Fruit fly (Drosophila melanogaster): ENCODE measurements around the gene CG34012.

CG34012 gene

dm6 chr3L:11091943-11092609 is 17.2 kb downstream of the CG34012 start (continued):
- TF ChIP-seq HLH4C (GFP tag; IDR thresholded peaks at IDR 0.05; ENCODE audit: partially characterized antibody) (no peak), CG11398 (GFP tag; optimal IDR thresholded peaks at IDR 0.05) (no peak), Tbp (GFP tag; optimal IDR thresholded peaks at IDR 0.05) (no peak), ro (GFP tag; IDR thresholded peaks at IDR 0.05) (no peak), CG8290 (GFP tag; optimal IDR thresholded peaks at IDR 0.05) (peak; percentile 80), CG8290 (tag; optimal IDR thresholded peaks at IDR 0.05) (peak; percentile 55 to 78), CG17328 (GFP tag; IDR thresholded peaks at IDR 0.05) (peak; percentile 42; the same call in 1 of the 2 replicates), CG14014 (GFP tag; IDR thresholded peaks at IDR 0.05) (0 out of 2 replicates have a peak, but pooled peaks have one; percentile 8), shn (GFP tag; optimal IDR thresholded peaks at IDR 0.05) (peak; percentile 51), Hmx (GFP tag; optimal IDR thresholded peaks at IDR 0.05) (no peak), mld (GFP tag; IDR thresholded peaks at IDR 0.05; ENCODE audit: partially characterized antibody) (no peak), ttk (GFP tag; IDR thresholded peaks at IDR 0.05) (no peak), CG8089 (GFP tag; optimal IDR thresholded peaks at IDR 0.05) (peak; percentile 34), schlank (tag; optimal IDR thresholded peaks at IDR 0.05) (no peak), CG7963 (GFP tag; IDR thresholded peaks at IDR 0.05; ENCODE audit: partially characterized antibody) (0 out of 3 replicates have a peak, but pooled peaks have one; percentile 13), sc (optimal IDR thresholded peaks at IDR 0.05) (no peak), sc (GFP tag; optimal IDR thresholded peaks at IDR 0.05) (no peak), gsb (GFP tag; IDR thresholded peaks at IDR 0.05) (no peak), CG43689 (GFP tag; IDR thresholded peaks at IDR 0.05) (no peak), CG2116 (GFP tag; optimal IDR thresholded peaks at IDR 0.05) (peak; percentile 6), hb (GFP tag; IDR thresholded peaks at IDR 0.05; ENCODE audit: partially characterized antibody) (no peak), fd3F (GFP tag; optimal IDR thresholded peaks at IDR 0.05) (no peak), Sry-β (GFP tag; optimal IDR thresholded peaks at IDR 0.05) (no peak), YL-1 (GFP tag; optimal IDR thresholded peaks at IDR 0.05) (peak; percentile 25), CG34376 (GFP tag; optimal IDR thresholded peaks at IDR 0.05) (no peak), CG6854 (GFP tag; optimal IDR thresholded peaks at IDR 0.05) (no peak), CG14710 (tag; optimal IDR thresholded peaks at IDR 0.05) (peak; percentile 18), disco-r (GFP tag; optimal IDR thresholded peaks at IDR 0.05) (peak; percentile 18), ems (GFP tag; optimal IDR thresholded peaks at IDR 0.05) (peak; percentile 41), CG14667 (GFP tag; IDR thresholded peaks at IDR 0.05) (no peak), CG13123 (GFP tag; optimal IDR thresholded peaks at IDR 0.05) (peak; percentile 17), slbo (GFP tag; IDR thresholded peaks at IDR 0.05) (peak; percentile 48), nom (GFP tag; optimal IDR thresholded peaks at IDR 0.05) (peak; percentile 59), sisA (GFP tag; IDR thresholded peaks at IDR 0.05) (no peak), jigr1 (GFP tag; IDR thresholded peaks at IDR 0.05) (no peak), Fer1 (GFP tag; optimal IDR thresholded peaks at IDR 0.05) (no peak), exex (tag; optimal IDR thresholded peaks at IDR 0.05) (no peak), CG11504 (tag; optimal IDR thresholded peaks at IDR 0.05) (peak; percentile 7), CG12219 (GFP tag; optimal IDR thresholded peaks at IDR 0.05) (no peak), CG3847 (GFP tag; IDR thresholded peaks at IDR 0.05) (peak; percentile 80), CG10462 (GFP tag; optimal IDR thresholded peaks at IDR 0.05) (peak; percentile 43), Ada2b (GFP tag; IDR thresholded peaks at IDR 0.05) (no peak), Bgb (GFP tag; IDR thresholded peaks at IDR 0.05; ENCODE audit: partially characterized antibody) (no peak), pnt (GFP tag; optimal IDR thresholded peaks at IDR 0.05) (no peak), Atf3 (GFP tag; optimal IDR thresholded peaks at IDR 0.05) (no peak), psq (GFP tag; optimal IDR thresholded peaks at IDR 0.05) (peak; percentile 67), sna (GFP tag; IDR thresholded peaks at IDR 0.05; ENCODE audit: partially characterized antibody) (no peak), fd96Cb (tag; optimal IDR thresholded peaks at IDR 0.05) (no peak), CG6791 (GFP tag; IDR thresholded peaks at IDR 0.05; ENCODE audit: partially characterized antibody) (peak; percentile 37; the same call in 1 of the 3 replicates), z (GFP tag; IDR thresholded peaks at IDR 0.05) (no peak), CG7987 (GFP tag; optimal IDR thresholded peaks at IDR 0.05) (no peak)
